Fruit fly (Drosophila melanogaster): Measurements from ENCODE around the gene yip2.

The yip2 gene

DNA sequence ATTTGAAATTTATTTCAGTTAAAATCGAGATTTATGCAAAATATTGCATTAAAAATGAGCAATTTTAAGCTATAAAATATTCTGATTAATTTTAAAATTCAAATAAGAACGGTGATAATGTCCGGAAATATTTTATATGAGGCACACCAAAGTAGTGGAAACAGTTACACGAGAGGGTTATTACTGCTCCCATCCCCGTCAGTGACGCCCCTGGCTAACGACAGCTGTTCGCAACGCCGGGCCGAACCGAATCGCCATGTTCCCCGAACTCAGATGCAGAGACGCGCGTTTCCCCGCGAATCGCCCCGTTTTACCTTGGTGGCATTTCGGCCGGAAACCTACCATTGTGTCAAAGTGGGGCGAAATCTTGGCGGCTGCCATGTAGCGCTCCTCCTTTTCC lies 3.3 kb upstream of the yip2 start (continued):
- no peak for TF ChIP-seq ash1 (GFP tag; optimal IDR thresholded peaks at IDR 0.05)
- TF ChIP-seq CG3995 (GFP tag; optimal IDR thresholded peaks at IDR 0.05), result peak; percentile 88
- peak; percentile 23; the same call in 1 of the 2 replicates for TF ChIP-seq sob (GFP tag; IDR thresholded peaks at IDR 0.05)
- peak; percentile 57 for TF ChIP-seq lilli (GFP tag; optimal IDR thresholded peaks at IDR 0.05)
- no peak for TF ChIP-seq CG10431 (GFP tag; optimal IDR thresholded peaks at IDR 0.05)
- TF ChIP-seq CG2120 (GFP tag; optimal IDR thresholded peaks at IDR 0.05), result peak; percentile 42
- TF ChIP-seq CG13296 (GFP tag; optimal IDR thresholded peaks at IDR 0.05), result peak; percentile 9
- no peak for TF ChIP-seq fru (optimal IDR thresholded peaks at IDR 0.05)
- TF ChIP-seq CG12659 (GFP tag; optimal IDR thresholded peaks at IDR 0.05), result peak; percentile 28
- TF ChIP-seq peb (GFP tag; IDR thresholded peaks at IDR 0.05), result no peak
- no peak for TF ChIP-seq zen2 (GFP tag; IDR thresholded peaks at IDR 0.05; ENCODE audit: partially characterized antibody)
- no peak for TF ChIP-seq kah (GFP tag; optimal IDR thresholded peaks at IDR 0.05)
- no peak for TF ChIP-seq CG4424 (GFP tag; optimal IDR thresholded peaks at IDR 0.05)
- no peak for TF ChIP-seq CG9437 (GFP tag; optimal IDR thresholded peaks at IDR 0.05)
- TF ChIP-seq CG1792 (GFP tag; optimal IDR thresholded peaks at IDR 0.05), result no peak
- TF ChIP-seq CG3163 (GFP tag; optimal IDR thresholded peaks at IDR 0.05), result no peak
- no peak for TF ChIP-seq CG7271 (tag; optimal IDR thresholded peaks at IDR 0.05)
- no peak for TF ChIP-seq psq (GFP tag; optimal IDR thresholded peaks at IDR 0.05)
- peak; percentile 32 for TF ChIP-seq CG12769 (tag; optimal IDR thresholded peaks at IDR 0.05)
- no peak for TF ChIP-seq CG9876 (GFP tag; optimal IDR thresholded peaks at IDR 0.05)
- no peak for TF ChIP-seq Atf3 (GFP tag; optimal IDR thresholded peaks at IDR 0.05)
- no peak for TF ChIP-seq CG6765 (GFP tag; optimal IDR thresholded peaks at IDR 0.05)
- no peak for TF ChIP-seq Doc2 (GFP tag; IDR thresholded peaks at IDR 0.05)
- no peak for TF ChIP-seq chif (GFP tag; optimal IDR thresholded peaks at IDR 0.05)
- TF ChIP-seq CG13424 (tag; optimal IDR thresholded peaks at IDR 0.05), result no peak
- TF ChIP-seq CG14860 (GFP tag; IDR thresholded peaks at IDR 0.05; ENCODE audit: partially characterized antibody), result no peak
- TF ChIP-seq CG4404 (GFP tag; IDR thresholded peaks at IDR 0.05), result no peak
- TF ChIP-seq her (GFP tag; optimal IDR thresholded peaks at IDR 0.05), result no peak
- peak; percentile 8 for TF ChIP-seq CG1603 (tag; optimal IDR thresholded peaks at IDR 0.05)
- TF ChIP-seq CG1832 (GFP tag; optimal IDR thresholded peaks at IDR 0.05), result no peak
- TF ChIP-seq CG5245 (GFP tag; optimal IDR thresholded peaks at IDR 0.05), result no peak
- no peak for TF ChIP-seq CG2129 (GFP tag; IDR thresholded peaks at IDR 0.05; ENCODE audit: partially characterized antibody)
- peak; percentile 62; the same call in 1 of the 3 replicates for TF ChIP-seq CG34422 (GFP tag; IDR thresholded peaks at IDR 0.05)
- no peak for TF ChIP-seq CG1602 (GFP tag; optimal IDR thresholded peaks at IDR 0.05)
- TF ChIP-seq CG6791 (GFP tag; IDR thresholded peaks at IDR 0.05; ENCODE audit: partially characterized antibody), result no peak
- no peak for TF ChIP-seq repo (GFP tag; optimal IDR thresholded peaks at IDR 0.05)
- no peak for TF ChIP-seq MESR4 (GFP tag; optimal IDR thresholded peaks at IDR 0.05)
- no peak for TF ChIP-seq CoRest (tag; optimal IDR thresholded peaks at IDR 0.05)
- TF ChIP-seq Rfx (GFP tag; IDR thresholded peaks at IDR 0.05), result peak; percentile 64
- TF ChIP-seq CG32767 (GFP tag; IDR thresholded peaks at IDR 0.05), result no peak
- TF ChIP-seq CG12942 (GFP tag; optimal IDR thresholded peaks at IDR 0.05), result no peak
- no peak for TF ChIP-seq CG8290 (GFP tag; optimal IDR thresholded peaks at IDR 0.05)
- TF ChIP-seq CG8290 (tag; optimal IDR thresholded peaks at IDR 0.05), result peak in 1 of 2 experiments; percentile 14
- no peak for TF ChIP-seq CG17568 (GFP tag; optimal IDR thresholded peaks at IDR 0.05)
- TF ChIP-seq Med (GFP tag), result peak; percentile 90
- no peak for TF ChIP-seq CG10321 (GFP tag; IDR thresholded peaks at IDR 0.05)
- no peak for TF ChIP-seq dan (GFP tag; IDR thresholded peaks at IDR 0.05)
- 0 out of 2 replicates have a peak, but pooled peaks have one; percentile 31 for TF ChIP-seq ranshi (GFP tag; IDR thresholded peaks at IDR 0.05)
- no peak for TF ChIP-seq tap (tag; optimal IDR thresholded peaks at IDR 0.05)
- TF ChIP-seq pros (GFP tag; optimal IDR thresholded peaks at IDR 0.05), result no peak
- no peak for TF ChIP-seq CG13894 (tag; optimal IDR thresholded peaks at IDR 0.05)
- no peak for TF ChIP-seq Xrp1 (GFP tag; IDR thresholded peaks at IDR 0.05)

All from whole organism, embryonic.